Fruit fly (Drosophila melanogaster): ENCODE results near the gene CG7573.

Gene CG7573

DNA sequence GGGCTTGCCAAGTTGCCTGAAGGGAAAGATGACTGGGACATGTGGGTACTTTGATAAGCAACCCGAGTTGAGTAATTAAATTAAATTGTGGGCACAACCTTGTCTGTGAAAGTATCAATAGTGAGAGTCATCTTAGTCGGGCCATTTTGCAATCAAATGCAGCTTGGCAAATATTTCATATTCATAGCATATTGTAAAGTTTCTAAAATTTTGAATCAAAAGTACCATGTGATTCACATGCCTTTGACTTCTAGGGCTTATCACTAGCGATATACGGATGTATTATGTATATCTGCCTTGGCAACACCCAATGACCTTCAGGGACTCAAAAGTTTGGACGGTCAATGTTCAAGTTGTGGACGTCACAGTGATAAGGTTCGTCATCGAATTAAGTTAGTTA is 21.3 kb upstream of the CG7573 start (continued):
- TF ChIP-seq grau (tag; optimal IDR thresholded peaks at IDR 0.05) (no peak), Pdp1 (GFP tag; optimal IDR thresholded peaks at IDR 0.05) (peak in 1 of 2 experiments; percentile 64), CG6854 (GFP tag; optimal IDR thresholded peaks at IDR 0.05) (no peak), CG12236 (GFP tag; optimal IDR thresholded peaks at IDR 0.05) (no peak), CG18619 (GFP tag; optimal IDR thresholded peaks at IDR 0.05) (no peak), mld (GFP tag; IDR thresholded peaks at IDR 0.05; ENCODE audit: partially characterized antibody) (no peak), croc (GFP tag; conservative IDR thresholded peaks at IDR 0.05) (no peak), eve (GFP tag; optimal IDR thresholded peaks at IDR 0.05) (no peak), Dip2 (GFP tag; IDR thresholded peaks at IDR 0.05) (no peak), Tbp (GFP tag; optimal IDR thresholded peaks at IDR 0.05) (no peak), schlank (tag; optimal IDR thresholded peaks at IDR 0.05) (no peak), Hr39 (optimal IDR thresholded peaks at IDR 0.05) (no peak), CG3847 (GFP tag; IDR thresholded peaks at IDR 0.05) (no peak), en (GFP tag; optimal IDR thresholded peaks at IDR 0.05) (no peak), CG17328 (GFP tag; IDR thresholded peaks at IDR 0.05) (no peak), vvl (GFP tag; IDR thresholded peaks at IDR 0.05) (no peak), HHEX (GFP tag; optimal IDR thresholded peaks at IDR 0.05) (peak; percentile 38), CG3281 (GFP tag; optimal IDR thresholded peaks at IDR 0.05) (peak; percentile 16), CG32532 (GFP tag; IDR thresholded peaks at IDR 0.05) (0 out of 2 replicates have a peak, but pooled peaks have one; percentile 14), CG14014 (GFP tag; IDR thresholded peaks at IDR 0.05) (no peak), E2f1 (GFP tag; IDR thresholded peaks at IDR 0.05) (no peak), bab2 (GFP tag; optimal IDR thresholded peaks at IDR 0.05) (no peak), Xrp1 (GFP tag; IDR thresholded peaks at IDR 0.05) (peak; percentile 25; the same call in 1 of the 2 replicates), CG7786 (GFP tag; optimal IDR thresholded peaks at IDR 0.05) (no peak), wor (GFP tag; IDR thresholded peaks at IDR 0.05) (no peak), zfh1 (GFP tag; IDR thresholded peaks at IDR 0.05) (0 out of 3 replicates have a peak, but pooled peaks have one; percentile 11), ato (GFP tag; IDR thresholded peaks at IDR 0.05; ENCODE audit: partially characterized antibody) (no peak), CG1647 (GFP tag; optimal IDR thresholded peaks at IDR 0.05) (no peak), fd64A (GFP tag; optimal IDR thresholded peaks at IDR 0.05) (peak; percentile 13), CG15269 (tag; optimal IDR thresholded peaks at IDR 0.05) (no peak), B-H1 (GFP tag; IDR thresholded peaks at IDR 0.05) (no peak), mirr (GFP tag; optimal IDR thresholded peaks at IDR 0.05) (peak; percentile 73), CG11093 (GFP tag; IDR thresholded peaks at IDR 0.05) (no peak), grn (GFP tag; optimal IDR thresholded peaks at IDR 0.05) (peak; percentile 32), CG7987 (GFP tag; optimal IDR thresholded peaks at IDR 0.05) (no peak), CG18476 (GFP tag; optimal IDR thresholded peaks at IDR 0.05) (no peak), Mad (GFP tag; optimal IDR thresholded peaks at IDR 0.05) (no peak), CG15479 (GFP tag; optimal IDR thresholded peaks at IDR 0.05) (no peak), sens-2 (GFP tag; IDR thresholded peaks at IDR 0.05) (no peak), CG11723 (GFP tag; optimal IDR thresholded peaks at IDR 0.05) (no peak), C15 (GFP tag; IDR thresholded peaks at IDR 0.05) (no peak), phol (tag; optimal IDR thresholded peaks at IDR 0.05) (no peak), run (tag; optimal IDR thresholded peaks at IDR 0.05) (no peak), CG12071 (GFP tag; optimal IDR thresholded peaks at IDR 0.05) (peak; percentile 16), CoRest (tag; optimal IDR thresholded peaks at IDR 0.05) (no peak), CG12104 (GFP tag; optimal IDR thresholded peaks at IDR 0.05) (no peak), Taf1 (GFP tag; IDR thresholded peaks at IDR 0.05) (no peak), Mes4 (GFP tag; optimal IDR thresholded peaks at IDR 0.05) (no peak), dan (GFP tag; IDR thresholded peaks at IDR 0.05) (no peak), psq (GFP tag; optimal IDR thresholded peaks at IDR 0.05) (no peak), CG14441 (GFP tag; IDR thresholded peaks at IDR 0.05) (no peak)

Measured in whole organism, embryonic.